Fruit fly (Drosophila melanogaster) whole organism: Measurements from ENCODE around the gene CG4887.

Experiments used
- CG8478 ChIP-seq: fragments of >200 bp; optimal IDR thresholded peaks from 2 replicates; lab custom pipeline; 2018; ENCODE audit warnings: inconsistent platforms
- Dll ChIP-seq: fragments of >200 bp; optimal IDR thresholded peaks from 2 replicates; lab custom pipeline; 2017
- EcR ChIP-seq, 2 experiments: fragments of >200 bp; optimal IDR thresholded peaks; 2 replicates each; lab custom pipeline; 2017; ENCODE audit warnings: missing biosample characterization in 2 of 2, missing genetic modification characterization in 2 of 2, missing genetic modification reagents in 2 of 2
- pan ChIP-seq: fragments of >200 bp; optimal IDR thresholded peaks from 2 replicates; lab custom pipeline; 2017
- psq ChIP-seq: fragments of >200 bp; optimal IDR thresholded peaks from 2 replicates; lab custom pipeline; 2017
- usp ChIP-seq: fragments of >200 bp; optimal IDR thresholded peaks from 2 replicates; lab custom pipeline; 2017; ENCODE audit warnings: missing biosample characterization, missing genetic modification characterization, mixed read lengths

CG4887 gene

dm6 chr2L:1199912-1200721 lies 27.3 kb downstream of the CG4887 start, which contains the start of the genes CG43349 and CG5011:
Gene CG43349 (plus strand): TSS chr2L:1200205.
Gene CG5011 (plus strand): TSS chr2L:1200671.
- TF ChIP-seq pan (lab: Kevin White, UChicago) (no peak), EcR (GFP tag; optimal IDR thresholded peaks at IDR 0.05; lab: Kevin White, UChicago) (no peak), psq (lab: Kevin White, UChicago) (no peak), usp (GFP tag; lab: Kevin White, UChicago) (no peak), CG8478 (lab: Kevin White, UChicago) (no peak), Dll (lab: Kevin White, UChicago) (no peak)

- TF ChIP-seq CG8478 (lab: Kevin White, UChicago) (no peak), Dll (lab: Kevin White, UChicago) (no peak), usp (GFP tag; lab: Kevin White, UChicago) (no peak), EcR (GFP tag; optimal IDR thresholded peaks at IDR 0.05; lab: Kevin White, UChicago) (no peak), psq (lab: Kevin White, UChicago) (no peak), pan (lab: Kevin White, UChicago) (no peak)
Measured at dm6 chr2L:1201396-1201837, 28.6 kb downstream of the CG4887 start.

dm6 chr2L:1202445-1202844 lies 29.6 kb downstream of the CG4887 start:
- TF ChIP-seq EcR (GFP tag; optimal IDR thresholded peaks at IDR 0.05; lab: Kevin White, UChicago) (no peak), CG8478 (lab: Kevin White, UChicago) (no peak), usp (GFP tag; lab: Kevin White, UChicago) (no peak), pan (lab: Kevin White, UChicago) (no peak), Dll (lab: Kevin White, UChicago) (no peak), psq (lab: Kevin White, UChicago) (no peak)

dm6 chr2L:1203915-1204314 lies 31.1 kb downstream of the CG4887 start, which contains the start of gene CG14342:
Gene CG14342 (plus strand): TSS chr2L:1204215.
- TF ChIP-seq usp (GFP tag; lab: Kevin White, UChicago) (no peak), psq (lab: Kevin White, UChicago) (no peak), pan (lab: Kevin White, UChicago) (no peak), Dll (lab: Kevin White, UChicago) (no peak), CG8478 (lab: Kevin White, UChicago) (no peak), EcR (GFP tag; optimal IDR thresholded peaks at IDR 0.05; lab: Kevin White, UChicago) (no peak)

dm6 chr2L:1207432-1207831 lies 34.6 kb downstream of the CG4887 start:
- TF ChIP-seq EcR (GFP tag; optimal IDR thresholded peaks at IDR 0.05; lab: Kevin White, UChicago), result no peak
- no peak for TF ChIP-seq pan (lab: Kevin White, UChicago)
- TF ChIP-seq Dll (lab: Kevin White, UChicago), result no peak
- TF ChIP-seq usp (GFP tag; lab: Kevin White, UChicago), result no peak
- TF ChIP-seq psq (lab: Kevin White, UChicago), result no peak
- TF ChIP-seq CG8478 (lab: Kevin White, UChicago), result no peak

dm6 chr2L:1211528-1211927 lies 38.7 kb downstream of the CG4887 start:
- TF ChIP-seq CG8478 (lab: Kevin White, UChicago) (no peak), pan (lab: Kevin White, UChicago) (no peak), EcR (GFP tag; optimal IDR thresholded peaks at IDR 0.05; lab: Kevin White, UChicago) (no peak), Dll (lab: Kevin White, UChicago) (no peak), psq (lab: Kevin White, UChicago) (no peak), usp (GFP tag; lab: Kevin White, UChicago) (no peak)

dm6 chr2L:1213587-1213986 lies 40.8 kb downstream of the CG4887 start:
- TF ChIP-seq EcR (GFP tag; optimal IDR thresholded peaks at IDR 0.05; lab: Kevin White, UChicago) (no peak), CG8478 (lab: Kevin White, UChicago) (no peak), psq (lab: Kevin White, UChicago) (no peak), Dll (lab: Kevin White, UChicago) (no peak), pan (lab: Kevin White, UChicago) (no peak), usp (GFP tag; lab: Kevin White, UChicago) (no peak)

dm6 chr2L:1214465-1214864 lies 41.7 kb downstream of the CG4887 start:
- TF ChIP-seq EcR (GFP tag; optimal IDR thresholded peaks at IDR 0.05; lab: Kevin White, UChicago) (no peak), pan (lab: Kevin White, UChicago) (no peak), usp (GFP tag; lab: Kevin White, UChicago) (no peak), Dll (lab: Kevin White, UChicago) (no peak), psq (lab: Kevin White, UChicago) (no peak), CG8478 (lab: Kevin White, UChicago) (no peak)

dm6 chr2L:1217033-1217612 lies 44.3 kb downstream of the CG4887 start:
- TF ChIP-seq Dll (lab: Kevin White, UChicago), result no peak
- no peak for TF ChIP-seq CG8478 (lab: Kevin White, UChicago)
- TF ChIP-seq psq (lab: Kevin White, UChicago), result no peak
- TF ChIP-seq usp (GFP tag; lab: Kevin White, UChicago), result no peak
- no peak for TF ChIP-seq pan (lab: Kevin White, UChicago)
- TF ChIP-seq EcR (GFP tag; optimal IDR thresholded peaks at IDR 0.05; lab: Kevin White, UChicago), result no peak

- no peak for TF ChIP-seq usp (GFP tag; lab: Kevin White, UChicago)
- TF ChIP-seq pan (lab: Kevin White, UChicago), result peak; percentile 62
- TF ChIP-seq psq (lab: Kevin White, UChicago), result no peak
- TF ChIP-seq Dll (lab: Kevin White, UChicago), result no peak
- no peak for TF ChIP-seq EcR (GFP tag; optimal IDR thresholded peaks at IDR 0.05; lab: Kevin White, UChicago)
- no peak for TF ChIP-seq CG8478 (lab: Kevin White, UChicago)
Measured at dm6 chr2L:1217892-1218473, 45.2 kb downstream of the CG4887 start.
